Fruit fly (Drosophila melanogaster): ENCODE measurements around the gene ATPsynE.
A peak's percentile ranks its signal among the peaks of the same experiment; 100 is the strongest.

dm6 chr3R:14364156-14364555 is 37.4 kb downstream of the ATPsynE start:
- no peak for TF ChIP-seq CG1620 (GFP tag; optimal IDR thresholded peaks at IDR 0.05)
- no peak for TF ChIP-seq CG11617 (GFP tag; optimal IDR thresholded peaks at IDR 0.05)
- TF ChIP-seq Clk (GFP tag; optimal IDR thresholded peaks at IDR 0.05), result no peak
- no peak for TF ChIP-seq CG5204 (GFP tag; optimal IDR thresholded peaks at IDR 0.05)
- no peak for TF ChIP-seq Hr96 (GFP tag; optimal IDR thresholded peaks at IDR 0.05)
- TF ChIP-seq Mnt (GFP tag; optimal IDR thresholded peaks at IDR 0.05), result no peak
- TF ChIP-seq CG7101 (tag; optimal IDR thresholded peaks at IDR 0.05), result no peak
- no peak for TF ChIP-seq toe (GFP tag; optimal IDR thresholded peaks at IDR 0.05)
- TF ChIP-seq CG12768 (GFP tag; optimal IDR thresholded peaks at IDR 0.05), result peak; percentile 44

Measured in whole organism, adult.